Worm (Caenorhabditis elegans): ENCODE data around the gene hhat-2.

The hhat-2 gene

DNA sequence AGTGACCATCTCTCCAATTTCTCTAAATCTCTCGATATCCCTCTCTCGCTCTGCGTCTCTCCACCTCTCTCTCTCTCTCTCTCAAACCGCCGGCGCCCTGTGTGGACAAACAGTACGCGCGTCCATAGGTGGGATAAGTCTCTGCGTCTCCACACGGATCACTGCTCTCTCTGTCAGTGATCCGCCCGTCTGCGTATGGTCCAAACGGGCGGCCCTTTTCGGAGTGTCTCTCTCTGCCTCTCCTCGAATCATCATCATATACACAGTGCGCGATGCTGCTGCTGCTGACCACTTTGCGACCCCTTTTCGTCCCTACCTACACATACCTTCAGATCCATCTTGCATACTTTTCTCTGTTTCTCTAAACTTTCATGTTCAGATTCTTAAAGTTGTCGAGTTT lies 43.4 kb upstream of the hhat-2 start:
- peak; percentile 50 for TF ChIP-seq lsy-2 (tag; optimal IDR thresholded peaks at IDR 0.05)
- no peak for TF ChIP-seq hlh-17 (GFP tag; optimal IDR thresholded peaks at IDR 0.05; ENCODE audit: borderline replicate concordance)
- no peak for TF ChIP-seq hpl-2 (GFP tag; optimal IDR thresholded peaks at IDR 0.05)
- TF ChIP-seq zip-4 (GFP tag; optimal IDR thresholded peaks at IDR 0.05) = no peak
- peak; percentile 78 for TF ChIP-seq nhr-77 (tag; optimal IDR thresholded peaks at IDR 0.05)
- TF ChIP-seq jun-1 (tag; optimal IDR thresholded peaks at IDR 0.05) = peak; percentile 2
- no peak for TF ChIP-seq nhr-12 (tag; optimal IDR thresholded peaks at IDR 0.05)
- no peak for TF ChIP-seq sox-4 (tag; optimal IDR thresholded peaks at IDR 0.05)
- peak; percentile 53 for TF ChIP-seq ztf-4 (tag; optimal IDR thresholded peaks at IDR 0.05)
- TF ChIP-seq irx-1 (tag; optimal IDR thresholded peaks at IDR 0.05) = no peak
- TF ChIP-seq dpl-1 (GFP tag; optimal IDR thresholded peaks at IDR 0.05) = peak; percentile 4 to 34 (median 20)
- no peak for TF ChIP-seq unc-30 (tag; optimal IDR thresholded peaks at IDR 0.05)
- no peak for TF ChIP-seq ceh-8 (GFP tag; optimal IDR thresholded peaks at IDR 0.05)
- TF ChIP-seq mep-1 (tag; optimal IDR thresholded peaks at IDR 0.05) = peak; percentile 50
- no peak for TF ChIP-seq mef-2 (tag; optimal IDR thresholded peaks at IDR 0.05)
- TF ChIP-seq xbp-1 (tag; optimal IDR thresholded peaks at IDR 0.05) = peak; percentile 43
- TF ChIP-seq nhr-84 (tag; optimal IDR thresholded peaks at IDR 0.05) = no peak
- peak; percentile 74 for TF ChIP-seq nhr-90 (tag; optimal IDR thresholded peaks at IDR 0.05; ENCODE audit: poor library complexity)
- no peak for TF ChIP-seq fkh-4 (tag; optimal IDR thresholded peaks at IDR 0.05; ENCODE audit: borderline replicate concordance)
- TF ChIP-seq alr-1 (tag; optimal IDR thresholded peaks at IDR 0.05; ENCODE audit: borderline replicate concordance) = no peak
- TF ChIP-seq lin-39 (tag; optimal IDR thresholded peaks at IDR 0.05) = no peak
- TF ChIP-seq C04F5.9 (tag; optimal IDR thresholded peaks at IDR 0.05) = no peak
- no peak for TF ChIP-seq sptf-1 (tag; optimal IDR thresholded peaks at IDR 0.05)
- peak; percentile 21 to 57 for TF ChIP-seq lin-35 (GFP tag; optimal IDR thresholded peaks at IDR 0.05)
- peak; percentile 9 to 31 (median 24) for TF ChIP-seq ceh-82 (tag; optimal IDR thresholded peaks at IDR 0.05)
- no peak for TF ChIP-seq snpc-4 (tag; optimal IDR thresholded peaks at IDR 0.05)
- TF ChIP-seq ztf-11 (tag; optimal IDR thresholded peaks at IDR 0.05) = peak in 1 of 2 experiments; percentile 41
- no peak for TF ChIP-seq rnt-1 (tag; optimal IDR thresholded peaks at IDR 0.05)
- TF ChIP-seq nhr-237 (tag; optimal IDR thresholded peaks at IDR 0.05) = peak; percentile 20
- no peak for TF ChIP-seq fkh-10 (GFP tag; optimal IDR thresholded peaks at IDR 0.05)
- peak; percentile 61 for TF ChIP-seq blmp-1 (tag; optimal IDR thresholded peaks at IDR 0.05)
- no peak for TF ChIP-seq aly-2 (tag; optimal IDR thresholded peaks at IDR 0.05)
- TF ChIP-seq nhr-47 (tag; optimal IDR thresholded peaks at IDR 0.05) = peak; percentile 63
- TF ChIP-seq grh-1 (GFP tag; IDR thresholded peaks at IDR 0.05) = peak; percentile 85
- TF ChIP-seq pax-3 (tag; optimal IDR thresholded peaks at IDR 0.05) = no peak
- no peak for TF ChIP-seq unc-62 (GFP tag; optimal IDR thresholded peaks at IDR 0.05)
- TF ChIP-seq snu-23 (GFP tag; optimal IDR thresholded peaks at IDR 0.05) = peak; percentile 88
- no peak for TF ChIP-seq dsc-1 (tag; optimal IDR thresholded peaks at IDR 0.05)
- no peak for TF ChIP-seq nhr-28 (tag; optimal IDR thresholded peaks at IDR 0.05)
- TF ChIP-seq nhr-20 (tag; optimal IDR thresholded peaks at IDR 0.05) = peak; percentile 86
- TF ChIP-seq C16A3.4 (tag; optimal IDR thresholded peaks at IDR 0.05) = peak; percentile 64
- no peak for TF ChIP-seq nhr-11 (tag; optimal IDR thresholded peaks at IDR 0.05)
- TF ChIP-seq lin-15B (tag; optimal IDR thresholded peaks at IDR 0.05) = no peak
- peak; percentile 56 for TF ChIP-seq swsn-7 (tag; optimal IDR thresholded peaks at IDR 0.05)
- peak; percentile 89 for TF ChIP-seq lin-14 (GFP tag; optimal IDR thresholded peaks at IDR 0.05)
- peak; percentile 71 for TF ChIP-seq tbx-2 (tag; optimal IDR thresholded peaks at IDR 0.05)
- TF ChIP-seq nhr-19 (GFP tag; conservative IDR thresholded peaks at IDR 0.05) = peak; percentile 59
- peak; percentile 80 for TF ChIP-seq nhr-71 (tag; optimal IDR thresholded peaks at IDR 0.05)
- TF ChIP-seq ets-5 (GFP tag; IDR thresholded peaks at IDR 0.05) = no peak
- TF ChIP-seq skn-1 (tag; optimal IDR thresholded peaks at IDR 0.05) = peak; percentile 48
- TF ChIP-seq ceh-90 (tag; optimal IDR thresholded peaks at IDR 0.05) = no peak
- TF ChIP-seq lin-13 (GFP tag; optimal IDR thresholded peaks at IDR 0.05) = peak; percentile 46
- peak; percentile 18 for TF ChIP-seq fos-1 (tag; optimal IDR thresholded peaks at IDR 0.05)
- TF ChIP-seq C34B4.2 (tag; optimal IDR thresholded peaks at IDR 0.05) = peak; percentile 77
